Worm (Caenorhabditis elegans) whole organism, midembryonic: Measurements from ENCODE around the gene W03C9.1.

Experiments
- T22C8.4 ChIP-seq: fragments of 200-800 bp; sonication (Bioruptor generic); IDR thresholded peaks from 2 replicates; pipeline ENCODE4 v1.3.6; 2022; ENCODE audit warnings: missing genetic modification characterization, missing compliant biosample characterization
- cog-1 ChIP-seq: sonication (generic microtip); optimal IDR thresholded peaks from 2 replicates; lab custom pipeline; 2016; ENCODE audit warnings: missing genetic modification characterization, missing compliant biosample characterization
- flt-1 ChIP-seq: fragments of 200-800 bp; sonication (Bioruptor generic); IDR thresholded peaks from 2 replicates; pipeline ENCODE4 v1.3.6; 2022; ENCODE audit warnings: missing genetic modification characterization, missing compliant biosample characterization
- klf-2 ChIP-seq: fragments of 200-800 bp; sonication (Bioruptor generic); conservative IDR thresholded peaks from 2 replicates; pipeline ENCODE4 v1.3.6; 2022; ENCODE audit warnings: missing genetic modification reagents, missing genetic modification characterization, missing compliant biosample characterization
- med-1 ChIP-seq: sonication (generic microtip); optimal IDR thresholded peaks from 2 replicates; lab custom pipeline; 2017; ENCODE audit warnings: missing genetic modification characterization, mild to moderate bottlenecking, missing compliant biosample characterization, antibody characterized with exemption, missing genetic modification reagents; ENCODE audit not compliant: insufficient read depth
- ref-1 ChIP-seq: fragments of 200-800 bp; sonication (Bioruptor generic); conservative IDR thresholded peaks from 2 replicates; pipeline ENCODE4 v1.3.6; 2022; ENCODE audit warnings: missing genetic modification reagents, missing genetic modification characterization, missing compliant biosample characterization
- tab-1 ChIP-seq: fragments of 200-800 bp; sonication (Bioruptor generic); IDR thresholded peaks from 2 replicates; pipeline ENCODE4 v1.3.6; 2022; ENCODE audit warnings: missing genetic modification characterization, missing compliant biosample characterization
- ztf-23 ChIP-seq: fragments of 200-800 bp; sonication (Bioruptor generic); IDR thresholded peaks from 2 replicates; pipeline ENCODE4 v1.3.6; 2022; ENCODE audit warnings: missing genetic modification reagents, missing genetic modification characterization, missing compliant biosample characterization
- ztf-29 ChIP-seq: fragments of 200-800 bp; sonication (Bioruptor generic); IDR thresholded peaks from 2 replicates; pipeline ENCODE4 v1.3.6; 2022; ENCODE audit warnings: missing genetic modification reagents, missing genetic modification characterization, missing compliant biosample characterization

Gene W03C9.1

DNA sequence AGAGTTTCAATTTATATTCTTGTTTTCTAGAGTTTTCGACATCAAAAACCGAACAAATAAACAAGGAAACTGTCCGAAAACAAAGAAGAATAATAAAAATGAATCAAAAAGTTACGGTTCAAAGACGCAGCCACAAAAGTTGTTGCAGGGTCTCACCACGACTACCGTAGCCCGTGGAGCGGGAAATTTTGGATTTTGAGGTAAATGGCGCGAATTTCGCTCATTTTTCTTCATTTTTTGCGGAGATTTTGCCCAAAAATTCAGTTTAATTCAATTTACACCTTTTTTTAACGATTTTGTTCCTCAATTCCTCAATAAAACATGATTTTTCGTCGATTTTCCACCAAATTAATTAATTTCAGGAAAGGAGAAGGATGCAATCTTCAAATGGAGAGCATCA is 6.3 kb upstream of the W03C9.1 start, which contains the start of gene mex-1:
mex-1 (plus strand) TSS at position 363 of the 400 bp plus-strand sequence.
- TF ChIP-seq T22C8.4 (GFP tag; lab: Robert Waterston, UW): no peak
- TF ChIP-seq ref-1 (GFP tag; lab: Robert Waterston, UW): no peak
- TF ChIP-seq med-1 (GFP tag; lab: Kevin White, UChicago): no peak
- no peak for TF ChIP-seq ztf-23 (GFP tag; lab: Robert Waterston, UW)
- TF ChIP-seq flt-1 (GFP tag; lab: Robert Waterston, UW): no peak

- TF ChIP-seq ztf-23 (GFP tag; lab: Robert Waterston, UW) (peak; percentile 88), med-1 (GFP tag; lab: Kevin White, UChicago) (peak; percentile 2), cog-1 (tag; lab: Kevin White, UChicago) (peak; percentile 92), ztf-29 (GFP tag; lab: Robert Waterston, UW) (no peak; the same call in 1 of the 2 replicates), tab-1 (GFP tag; lab: Robert Waterston, UW) (no peak), klf-2 (GFP tag; lab: Robert Waterston, UW) (peak; percentile 89), flt-1 (GFP tag; lab: Robert Waterston, UW) (peak; percentile 92), T22C8.4 (GFP tag; lab: Robert Waterston, UW) (peak; percentile 54; the same call in 1 of the 2 replicates), ref-1 (GFP tag; lab: Robert Waterston, UW) (peak; percentile 69)
Observed at ce11 chrII:11967507-11968127, 5.7 kb upstream of the W03C9.1 start, which contains the start of gene W03C9.5. Gene W03C9.5 (minus strand): TSS chrII:11967544.

DNA sequence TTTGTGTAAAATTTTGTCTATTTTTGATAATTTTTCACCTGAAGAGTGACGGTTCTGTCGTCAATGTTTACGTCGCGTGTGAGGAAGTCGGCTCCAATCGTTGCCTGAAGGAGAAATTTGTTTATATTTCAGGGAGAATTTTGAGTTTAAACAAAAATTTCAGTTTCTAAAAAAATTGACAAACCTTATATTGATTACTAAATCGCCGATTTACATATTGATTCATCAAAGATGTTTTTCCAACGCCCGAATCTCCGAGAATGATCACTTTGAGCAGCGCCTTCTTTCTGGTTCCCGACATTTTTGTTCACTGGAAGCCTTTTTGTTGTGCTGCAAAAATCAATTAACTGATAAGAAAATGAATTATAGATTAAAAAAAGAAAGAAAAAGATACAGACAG is 4.7 kb upstream of the W03C9.1 start, which contains the start of gene rab-7:
rab-7 (minus strand) TSS at position 330 of the 400 bp plus-strand sequence.
- TF ChIP-seq tab-1 (GFP tag; lab: Robert Waterston, UW): no peak
- no peak for TF ChIP-seq ztf-23 (GFP tag; lab: Robert Waterston, UW)
- no peak for TF ChIP-seq med-1 (GFP tag; lab: Kevin White, UChicago)
- no peak for TF ChIP-seq cog-1 (tag; lab: Kevin White, UChicago)
- TF ChIP-seq ref-1 (GFP tag; lab: Robert Waterston, UW): no peak
- no peak for TF ChIP-seq ztf-29 (GFP tag; lab: Robert Waterston, UW)
- TF ChIP-seq klf-2 (GFP tag; lab: Robert Waterston, UW): no peak
- no peak for TF ChIP-seq T22C8.4 (GFP tag; lab: Robert Waterston, UW)
- TF ChIP-seq flt-1 (GFP tag; lab: Robert Waterston, UW): no peak

ce11 chrII:11964847-11965246 is 2.9 kb upstream of the W03C9.1 start:
- TF ChIP-seq T22C8.4 (GFP tag; lab: Robert Waterston, UW) (no peak), flt-1 (GFP tag; lab: Robert Waterston, UW) (no peak), tab-1 (GFP tag; lab: Robert Waterston, UW) (no peak), klf-2 (GFP tag; lab: Robert Waterston, UW) (no peak), med-1 (GFP tag; lab: Kevin White, UChicago) (no peak), ref-1 (GFP tag; lab: Robert Waterston, UW) (no peak), cog-1 (tag; lab: Kevin White, UChicago) (no peak), ztf-23 (GFP tag; lab: Robert Waterston, UW) (no peak), ztf-29 (GFP tag; lab: Robert Waterston, UW) (no peak)

- no peak for TF ChIP-seq cog-1 (tag; lab: Kevin White, UChicago)
- no peak for TF ChIP-seq tab-1 (GFP tag; lab: Robert Waterston, UW)
- TF ChIP-seq ztf-23 (GFP tag; lab: Robert Waterston, UW): no peak
- TF ChIP-seq T22C8.4 (GFP tag; lab: Robert Waterston, UW): no peak
- no peak for TF ChIP-seq flt-1 (GFP tag; lab: Robert Waterston, UW)
- TF ChIP-seq ztf-29 (GFP tag; lab: Robert Waterston, UW): no peak
- TF ChIP-seq klf-2 (GFP tag; lab: Robert Waterston, UW): no peak
- TF ChIP-seq ref-1 (GFP tag; lab: Robert Waterston, UW): no peak
- TF ChIP-seq med-1 (GFP tag; lab: Kevin White, UChicago): no peak
Observed at ce11 chrII:11963132-11963630, 1.3 kb upstream of the W03C9.1 start.

- TF ChIP-seq klf-2 (GFP tag; lab: Robert Waterston, UW) (peak; percentile 100), med-1 (GFP tag; lab: Kevin White, UChicago) (peak; percentile 95), ztf-29 (GFP tag; lab: Robert Waterston, UW) (peak; percentile 100), ref-1 (GFP tag; lab: Robert Waterston, UW) (peak; percentile 99), cog-1 (tag; lab: Kevin White, UChicago) (peak; percentile 100), flt-1 (GFP tag; lab: Robert Waterston, UW) (peak; percentile 100), ztf-23 (GFP tag; lab: Robert Waterston, UW) (peak; percentile 99), T22C8.4 (GFP tag; lab: Robert Waterston, UW) (peak; percentile 99), tab-1 (GFP tag; lab: Robert Waterston, UW) (peak; percentile 100)
Observed at ce11 chrII:11960596-11961217, 1.2 kb downstream of the W03C9.1 start.

- TF ChIP-seq flt-1 (GFP tag; lab: Robert Waterston, UW) (peak; percentile 84), ztf-29 (GFP tag; lab: Robert Waterston, UW) (peak; percentile 62; the same call in 1 of the 2 replicates), ref-1 (GFP tag; lab: Robert Waterston, UW) (peak; percentile 60), T22C8.4 (GFP tag; lab: Robert Waterston, UW) (no peak; the same call in 1 of the 2 replicates), ztf-23 (GFP tag; lab: Robert Waterston, UW) (peak; percentile 74), cog-1 (tag; lab: Kevin White, UChicago) (peak; percentile 75)
Observed at ce11 chrII:11958793-11959574, 2.9 kb downstream of the W03C9.1 start.
